Worm (Caenorhabditis elegans) whole organism, young adult: ENCODE measurements around the gene C36E8.6.

Experiments
- B0019.2 ChIP-seq: fragments of 200-800 bp; sonication (Bioruptor generic); conservative IDR thresholded peaks from 2 replicates; pipeline ENCODE4 v1.3.6; 2022; ENCODE audit warnings: missing genetic modification reagents, missing genetic modification characterization, missing compliant biosample characterization
- C06A6.2 ChIP-seq: fragments of 200-800 bp; sonication (Bioruptor generic); conservative IDR thresholded peaks from 2 replicates; pipeline ENCODE4 v1.3.6; 2022; ENCODE audit warnings: missing genetic modification characterization, missing compliant biosample characterization
- F10E7.11 ChIP-seq: sonication (generic microtip); optimal IDR thresholded peaks from 2 replicates; lab custom pipeline; 2017; ENCODE audit warnings: mild to moderate bottlenecking, missing genetic modification characterization, moderate library complexity, missing compliant biosample characterization
- F52B5.7 ChIP-seq: sonication (generic microtip); optimal IDR thresholded peaks from 2 replicates; lab custom pipeline; 2016; ENCODE audit warnings: mild to moderate bottlenecking, missing genetic modification characterization, missing compliant biosample characterization
- F55B11.4 ChIP-seq: sonication (generic microtip); optimal IDR thresholded peaks from 2 replicates; lab custom pipeline; 2016; ENCODE audit warnings: missing compliant biosample characterization, missing genetic modification characterization, borderline replicate concordance; ENCODE audit not compliant: insufficient read depth
- F57A8.1 ChIP-seq: fragments of 200-800 bp; sonication (Bioruptor generic); optimal IDR thresholded peaks from 2 replicates; lab custom pipeline; 2018; ENCODE audit warnings: mild to moderate bottlenecking, missing genetic modification characterization, moderate library complexity, missing compliant biosample characterization
- T07F8.4 ChIP-seq: sonication (generic microtip); optimal IDR thresholded peaks from 2 replicates; lab custom pipeline; 2016; ENCODE audit warnings: mild to moderate bottlenecking, missing genetic modification characterization, moderate library complexity, missing compliant biosample characterization
- Y53G8AR.9 ChIP-seq: fragments of 200-800 bp; sonication (Bioruptor generic); conservative IDR thresholded peaks from 2 replicates; pipeline ENCODE4 v1.3.6; 2022; ENCODE audit warnings: missing genetic modification reagents, missing genetic modification characterization, missing compliant biosample characterization
- Y95B8A.8 ChIP-seq: fragments of 200-800 bp; sonication (Bioruptor generic); IDR thresholded peaks from 2 replicates; pipeline ENCODE4 v1.3.6; 2022; ENCODE audit warnings: missing genetic modification reagents, missing genetic modification characterization, missing compliant biosample characterization
- akir-1 ChIP-seq: fragments of 200-800 bp; sonication (Bioruptor generic); optimal IDR thresholded peaks from 2 replicates; lab custom pipeline; 2018; ENCODE audit warnings: mild to moderate bottlenecking, missing genetic modification characterization, moderate library complexity, missing compliant biosample characterization
- aptf-3 ChIP-seq: fragments of 200-800 bp; sonication (Bioruptor generic); IDR thresholded peaks from 2 replicates; pipeline ENCODE4 v1.3.6; 2022; ENCODE audit warnings: missing genetic modification characterization, missing compliant biosample characterization
- attf-3 ChIP-seq: fragments of 200-800 bp; sonication (Bioruptor generic); conservative IDR thresholded peaks from 2 replicates; pipeline ENCODE4 v1.3.6; 2022; ENCODE audit warnings: missing genetic modification reagents, missing genetic modification characterization, missing compliant biosample characterization
- attf-5 ChIP-seq: fragments of 200-800 bp; sonication (Bioruptor generic); optimal IDR thresholded peaks from 2 replicates; lab custom pipeline; 2018; ENCODE audit warnings: mild to moderate bottlenecking, missing genetic modification characterization, missing compliant biosample characterization
- bed-1 ChIP-seq: fragments of 200-800 bp; sonication (Bioruptor generic); IDR thresholded peaks from 2 replicates; pipeline ENCODE4 v1.3.6; 2022; ENCODE audit warnings: missing genetic modification reagents, missing genetic modification characterization, missing compliant biosample characterization
- ceh-100 ChIP-seq: fragments of 200-800 bp; sonication (Bioruptor generic); IDR thresholded peaks from 2 replicates; pipeline ENCODE4 v1.3.6; 2022; ENCODE audit warnings: missing genetic modification reagents, missing genetic modification characterization, missing compliant biosample characterization
- ceh-27 ChIP-seq: fragments of 200-800 bp; sonication (Bioruptor generic); optimal IDR thresholded peaks from 2 replicates; lab custom pipeline; 2018; ENCODE audit warnings: mild to moderate bottlenecking, missing genetic modification characterization, moderate library complexity, missing compliant biosample characterization
- ceh-40 ChIP-seq: fragments of 200-800 bp; sonication (Bioruptor generic); IDR thresholded peaks from 2 replicates; pipeline ENCODE4 v1.3.6; 2022; ENCODE audit warnings: missing genetic modification characterization, missing compliant biosample characterization
- ceh-79 ChIP-seq: sonication (generic microtip); optimal IDR thresholded peaks from 2 replicates; lab custom pipeline; 2017; ENCODE audit warnings: mild to moderate bottlenecking, missing genetic modification characterization, missing compliant biosample characterization
- ceh-91 ChIP-seq: fragments of 200-800 bp; sonication (Bioruptor generic); IDR thresholded peaks from 2 replicates; pipeline ENCODE4 v1.3.6; 2022; ENCODE audit warnings: missing genetic modification reagents, missing genetic modification characterization, missing compliant biosample characterization
- chd-7 ChIP-seq: sonication (generic microtip); optimal IDR thresholded peaks from 2 replicates; lab custom pipeline; 2016; ENCODE audit warnings: mild to moderate bottlenecking, missing genetic modification characterization, moderate library complexity, missing compliant biosample characterization
- die-1 ChIP-seq: sonication (generic microtip); optimal IDR thresholded peaks from 2 replicates; lab custom pipeline; 2016; ENCODE audit warnings: missing genotype, mild to moderate bottlenecking, missing genetic modification characterization, missing compliant biosample characterization
- dpff-1 ChIP-seq: sonication (generic microtip); optimal IDR thresholded peaks from 2 replicates; lab custom pipeline; 2017; ENCODE audit warnings: mild to moderate bottlenecking, missing genetic modification characterization, missing compliant biosample characterization
- efl-1 ChIP-seq: fragments of 150-350 bp; optimal IDR thresholded peaks from 2 replicates; lab custom pipeline; 2014; ENCODE audit warnings: missing biosample characterization, missing genetic modification reagents, missing genetic modification characterization
- fkh-3 ChIP-seq: sonication (generic microtip); optimal IDR thresholded peaks from 2 replicates; lab custom pipeline; 2016; ENCODE audit warnings: mild to moderate bottlenecking, missing genetic modification characterization, missing compliant biosample characterization
- gei-17 ChIP-seq: fragments of 200-800 bp; sonication (Bioruptor generic); optimal IDR thresholded peaks from 2 replicates; lab custom pipeline; 2018; ENCODE audit warnings: mild to moderate bottlenecking, missing genetic modification characterization, missing compliant biosample characterization
- hmg-20 ChIP-seq: fragments of 200-800 bp; sonication (Bioruptor generic); IDR thresholded peaks from 2 replicates; pipeline ENCODE4 v1.3.6; 2022; ENCODE audit warnings: missing genetic modification reagents, missing genetic modification characterization, missing compliant biosample characterization
- hrde-1 ChIP-seq: sonication (generic microtip); optimal IDR thresholded peaks from 2 replicates; lab custom pipeline; 2016; ENCODE audit warnings: missing genetic modification characterization, mild to moderate bottlenecking, missing compliant biosample characterization, moderate library complexity, missing genotype, missing genetic modification reagents, borderline replicate concordance
- lag-1 ChIP-seq: fragments of 200-800 bp; sonication (Bioruptor generic); IDR thresholded peaks from 2 replicates; pipeline ENCODE4 v1.3.6; 2022; ENCODE audit warnings: missing genetic modification reagents, missing genetic modification characterization, missing compliant biosample characterization
- lin-35 ChIP-seq, 3 experiments: fragments of 150-350 bp in 2 of 3; sonication (generic microtip) in 1 of 3; optimal IDR thresholded peaks; 2 replicates each; lab custom pipeline; 2014 to 2018; ENCODE audit warnings: missing biosample characterization in 3 of 3, missing genetic modification characterization in 3 of 3, missing genetic modification reagents in 3 of 3
- lir-1 ChIP-seq: fragments of 200-800 bp; sonication (Bioruptor generic); conservative IDR thresholded peaks from 2 replicates; pipeline ENCODE4 v1.3.6; 2022; ENCODE audit warnings: missing genetic modification reagents, missing genetic modification characterization, missing compliant biosample characterization
- lsl-1 ChIP-seq: fragments of 200-800 bp; sonication (Bioruptor generic); optimal IDR thresholded peaks from 2 replicates; lab custom pipeline; 2018; ENCODE audit warnings: mild to moderate bottlenecking, missing genetic modification characterization, moderate library complexity, missing compliant biosample characterization
- mcd-1 ChIP-seq: fragments of 200-800 bp; sonication (Bioruptor generic); IDR thresholded peaks from 2 replicates; pipeline ENCODE4 v1.3.6; 2022; ENCODE audit warnings: missing genetic modification reagents, missing genetic modification characterization, missing compliant biosample characterization
- mel-28 ChIP-seq: sonication (generic microtip); optimal IDR thresholded peaks from 2 replicates; lab custom pipeline; 2016; ENCODE audit warnings: borderline replicate concordance, mild to moderate bottlenecking, missing genetic modification characterization, missing compliant biosample characterization
- mes-4 ChIP-seq: sonication (generic microtip); optimal IDR thresholded peaks from 2 replicates; lab custom pipeline; 2016; ENCODE audit warnings: missing genotype, missing genetic modification characterization, missing compliant biosample characterization
- mxl-1 ChIP-seq: sonication (generic microtip); optimal IDR thresholded peaks from 2 replicates; lab custom pipeline; 2016; ENCODE audit warnings: missing genetic modification characterization, missing compliant biosample characterization
- nfyb-1 ChIP-seq: fragments of 200-800 bp; sonication (Bioruptor generic); IDR thresholded peaks from 2 replicates; pipeline ENCODE4 v1.3.6; 2022; ENCODE audit warnings: missing genetic modification reagents, missing genetic modification characterization, missing compliant biosample characterization
- nhr-120 ChIP-seq: fragments of 200-800 bp; sonication (Bioruptor generic); IDR thresholded peaks from 2 replicates; pipeline ENCODE4 v1.3.6; 2022; ENCODE audit warnings: missing genetic modification characterization, missing compliant biosample characterization
- pbrm-1 ChIP-seq: fragments of 200-800 bp; sonication (Bioruptor generic); IDR thresholded peaks from 2 replicates; pipeline ENCODE4 v1.3.6; 2022; ENCODE audit warnings: missing genetic modification reagents, missing genetic modification characterization, missing compliant biosample characterization
- repo-1 ChIP-seq: sonication (generic microtip); optimal IDR thresholded peaks from 2 replicates; lab custom pipeline; 2017; ENCODE audit warnings: mild to moderate bottlenecking, missing genetic modification characterization, missing compliant biosample characterization
- rpc-1 ChIP-seq, 2 experiments: fragments of 150-350 bp in 1 of 2; sonication (generic microtip) in 1 of 2; optimal IDR thresholded peaks; 2 replicates each; lab custom pipeline; 2014 to 2018; ENCODE audit warnings: missing biosample characterization in 1 of 2, missing genetic modification characterization in 1 of 2, missing genetic modification reagents in 1 of 2, missing genotype in 1 of 2
- sea-2 ChIP-seq: fragments of 200-800 bp; sonication (Bioruptor generic); IDR thresholded peaks from 2 replicates; pipeline ENCODE4 v1.3.6; 2022; ENCODE audit warnings: missing genetic modification characterization, missing compliant biosample characterization
- snpc-3.4 ChIP-seq: sonication (generic microtip); optimal IDR thresholded peaks from 2 replicates; lab custom pipeline; 2017; ENCODE audit warnings: missing genetic modification characterization, mild to moderate bottlenecking, missing compliant biosample characterization, antibody characterized with exemption, moderate library complexity, missing genotype, missing genetic modification reagents
- snpc-4 ChIP-seq, 5 experiments: fragments of 150-350 bp in 1 of 5; sonication (generic microtip) in 4 of 5; optimal IDR thresholded peaks; 2 replicates each; lab custom pipeline; 2014 to 2018; ENCODE audit warnings: missing genetic modification characterization in 5 of 5, missing biosample characterization in 3 of 5, antibody characterized with exemption in 2 of 5, mild to moderate bottlenecking in 2 of 5, missing compliant biosample characterization in 2 of 5, missing genotype in 2 of 5, moderate library complexity in 2 of 5, missing genetic modification reagents in 1 of 5
- somi-1 ChIP-seq: fragments of 200-800 bp; sonication (Bioruptor generic); optimal IDR thresholded peaks from 2 replicates; lab custom pipeline; 2018; ENCODE audit warnings: mild to moderate bottlenecking, missing genetic modification characterization, missing compliant biosample characterization
- tbp1 ChIP-seq: fragments of 200-800 bp; sonication (Bioruptor generic); optimal IDR thresholded peaks from 2 replicates; lab custom pipeline; 2018; ENCODE audit warnings: mild to moderate bottlenecking, missing genetic modification characterization, missing compliant biosample characterization
- tbx-9 ChIP-seq: sonication (generic microtip); optimal IDR thresholded peaks from 2 replicates; lab custom pipeline; 2016; ENCODE audit warnings: borderline replicate concordance, missing genetic modification characterization, inconsistent platforms, missing compliant biosample characterization
- tlf-1 ChIP-seq: fragments of 200-800 bp; sonication (Bioruptor generic); optimal IDR thresholded peaks from 2 replicates; lab custom pipeline; 2018; ENCODE audit warnings: mild to moderate bottlenecking, missing genetic modification characterization, missing compliant biosample characterization
- unc-130 ChIP-seq: sonication (generic microtip); optimal IDR thresholded peaks from 2 replicates; lab custom pipeline; 2016; ENCODE audit warnings: missing genetic modification reagents, missing genetic modification characterization, missing compliant biosample characterization

C36E8.6 gene

ce11 chrIII:4019801-4020200 is 31.9 kb downstream of the C36E8.6 start, which contains the start of gene snpc-3.4 (continued):
- TF ChIP-seq dpff-1 (no peak), tbx-9 (tag; lab: Kevin White, UChicago) (no peak), snpc-3.4 (tag; lab: Kevin White, UChicago) (peak; percentile 94), lsl-1 (GFP tag; lab: Kevin White, UChicago) (peak; percentile 96), mes-4 (tag; lab: Kevin White, UChicago) (no peak), nhr-120 (GFP tag; lab: Robert Waterston, UW) (no peak), Y53G8AR.9 (GFP tag; lab: Robert Waterston, UW) (peak; percentile 85), lin-35 (GFP tag; optimal IDR thresholded peaks at IDR 0.05; lab: Kevin White, UChicago) (peak; percentile 68 to 87 (median 83)), hrde-1 (tag; lab: Kevin White, UChicago) (peak; percentile 4), akir-1 (GFP tag; lab: Kevin White, UChicago) (no peak), pbrm-1 (peak; percentile 88), repo-1 (tag; lab: Kevin White, UChicago) (no peak), F55B11.4 (no peak), mcd-1 (GFP tag; lab: Robert Waterston, UW) (peak; percentile 77), lir-1 (GFP tag; lab: Robert Waterston, UW) (peak; percentile 81), aptf-3 (GFP tag; lab: Robert Waterston, UW) (no peak), C06A6.2 (no peak), rpc-1 (optimal IDR thresholded peaks at IDR 0.05; lab: Kevin White, UChicago) (peak; percentile 9), rpc-1 (tag; optimal IDR thresholded peaks at IDR 0.05; lab: Kevin White, UChicago) (no peak), somi-1 (no peak), lag-1 (GFP tag; lab: Robert Waterston, UW) (no peak), F52B5.7 (tag; lab: Kevin White, UChicago) (no peak), chd-7 (tag; lab: Kevin White, UChicago) (no peak), efl-1 (GFP tag; lab: Kevin White, UChicago) (peak; percentile 99), B0019.2 (GFP tag; lab: Robert Waterston, UW) (peak; percentile 97), Y95B8A.8 (GFP tag; lab: Robert Waterston, UW) (peak; percentile 95), ceh-79 (tag; lab: Kevin White, UChicago) (no peak), tlf-1 (GFP tag; lab: Kevin White, UChicago) (peak; percentile 94), attf-3 (GFP tag; lab: Robert Waterston, UW) (peak; percentile 63; the same call in 1 of the 2 replicates), nfyb-1 (peak; percentile 90), T07F8.4 (tag; lab: Kevin White, UChicago) (no peak), F57A8.1 (GFP tag; lab: Kevin White, UChicago) (no peak), unc-130 (GFP tag; lab: Kevin White, UChicago) (peak; percentile 81), gei-17 (no peak), hmg-20 (GFP tag; lab: Robert Waterston, UW) (no peak), attf-5 (GFP tag; lab: Kevin White, UChicago) (peak; percentile 13), ceh-40 (no peak), mel-28 (tag; lab: Kevin White, UChicago) (no peak), fkh-3 (no peak), die-1 (tag; lab: Kevin White, UChicago) (no peak), sea-2 (no peak), ceh-27 (GFP tag; lab: Kevin White, UChicago) (peak; percentile 71), bed-1 (GFP tag; lab: Robert Waterston, UW) (no peak), ceh-100 (GFP tag; lab: Robert Waterston, UW) (peak; percentile 61; the same call in 1 of the 2 replicates), snpc-4 (GFP tag; optimal IDR thresholded peaks at IDR 0.05; lab: Kevin White, UChicago) (peak; percentile 27), snpc-4 (tag; optimal IDR thresholded peaks at IDR 0.05; lab: Kevin White, UChicago) (peak; percentile 31 to 61 (median 50)), mxl-1 (tag; lab: Kevin White, UChicago) (no peak), ceh-91 (GFP tag; lab: Robert Waterston, UW) (peak; percentile 96), F10E7.11 (tag; lab: Kevin White, UChicago) (no peak), tbp1 (GFP tag; lab: Kevin White, UChicago) (peak; percentile 65)
